Worm (Caenorhabditis elegans) whole organism, L1 larva: ENCODE data around the gene F33C8.2.

Source experiments
- C04F5.9 ChIP-seq: sonication (generic microtip); optimal IDR thresholded peaks from 2 replicates; lab custom pipeline; 2016; ENCODE audit warnings: missing genetic modification characterization, missing compliant biosample characterization
- C16A3.4 ChIP-seq: fragments of 150-350 bp; optimal IDR thresholded peaks from 2 replicates; lab custom pipeline; 2014; ENCODE audit warnings: missing biosample characterization, missing genetic modification characterization
- C34B4.2 ChIP-seq: sonication (generic microtip); optimal IDR thresholded peaks from 2 replicates; lab custom pipeline; 2017; ENCODE audit warnings: mild to moderate bottlenecking, missing genetic modification characterization, missing compliant biosample characterization
- F16B12.6 ChIP-seq: fragments of 150-350 bp; optimal IDR thresholded peaks from 2 replicates; lab custom pipeline; 2014; ENCODE audit warnings: missing biosample characterization, missing genetic modification characterization
- Y116A8C.19 ChIP-seq: sonication (generic microtip); optimal IDR thresholded peaks from 2 replicates; lab custom pipeline; 2016; ENCODE audit warnings: missing compliant biosample characterization, missing genetic modification characterization, borderline replicate concordance
- aha-1 ChIP-seq: fragments of 150-350 bp; optimal IDR thresholded peaks from 2 replicates; lab custom pipeline; 2014; ENCODE audit warnings: missing biosample characterization, missing genetic modification characterization
- blmp-1 ChIP-seq: fragments of 150-350 bp; optimal IDR thresholded peaks from 2 replicates; lab custom pipeline; 2014; ENCODE audit warnings: missing biosample characterization, missing genetic modification characterization
- ceh-82 ChIP-seq, 3 experiments: fragments of 150-350 bp in 1 of 3; sonication (generic microtip) in 2 of 3; optimal IDR thresholded peaks; 2 replicates each; lab custom pipeline; 2014 to 2017; ENCODE audit warnings: missing biosample characterization in 3 of 3, missing genetic modification characterization in 3 of 3
- ces-1 ChIP-seq: fragments of 150-350 bp; optimal IDR thresholded peaks from 2 replicates; lab custom pipeline; 2014; ENCODE audit warnings: missing biosample characterization, missing genetic modification reagents, missing genetic modification characterization
- dsc-1 ChIP-seq: sonication (generic microtip); optimal IDR thresholded peaks from 2 replicates; lab custom pipeline; 2016; ENCODE audit warnings: mild to moderate bottlenecking, missing genetic modification characterization, missing compliant biosample characterization
- efl-1 ChIP-seq, 4 experiments: fragments of 150-350 bp; optimal IDR thresholded peaks in 3 of 4; peaks in 1 of 4; 1 replicate in 1 of 4; 2 replicates in 3 of 4; lab custom pipeline; 2014; ENCODE audit warnings: missing biosample characterization in 2 of 4, missing genetic modification characterization in 2 of 4, missing genetic modification reagents in 2 of 4
- elt-2 ChIP-seq: sonication (generic microtip); optimal IDR thresholded peaks from 2 replicates; lab custom pipeline; 2016; ENCODE audit warnings: missing genetic modification characterization, mild to moderate bottlenecking, inconsistent platforms, missing compliant biosample characterization, missing genetic modification reagents
- elt-3 ChIP-seq, 6 experiments: fragments of 150-350 bp in 1 of 6; sonication (generic microtip); optimal IDR thresholded peaks; 2 replicates each; lab custom pipeline; 2017 to 2018; ENCODE audit warnings: missing biosample characterization in 6 of 6, missing genetic modification characterization in 6 of 6, inconsistent platforms in 1 of 6
- ets-5 ChIP-seq: fragments of 200-800 bp; sonication (Bioruptor generic); IDR thresholded peaks from 2 replicates; pipeline ENCODE4 v1.3.6; 2022; ENCODE audit warnings: missing genetic modification characterization, missing compliant biosample characterization
- fkh-4 ChIP-seq: sonication (generic microtip); optimal IDR thresholded peaks from 2 replicates; lab custom pipeline; 2016; ENCODE audit warnings: missing compliant biosample characterization, missing genetic modification characterization, borderline replicate concordance
- grh-1 ChIP-seq: fragments of 200-800 bp; sonication (Bioruptor generic); IDR thresholded peaks from 2 replicates; pipeline ENCODE4 v1.3.6; 2022; ENCODE audit warnings: missing genetic modification reagents, missing genetic modification characterization, missing compliant biosample characterization
- hpl-2 ChIP-seq: fragments of 150-350 bp; optimal IDR thresholded peaks from 2 replicates; lab custom pipeline; 2014; ENCODE audit warnings: missing biosample characterization, missing genetic modification reagents, missing genetic modification characterization
- isw-1 ChIP-seq: fragments of 200-800 bp; sonication (Bioruptor generic); IDR thresholded peaks from 2 replicates; pipeline ENCODE4 v1.3.6; 2022; ENCODE audit warnings: missing genetic modification characterization, missing compliant biosample characterization
- lin-13 ChIP-seq: fragments of 150-350 bp; optimal IDR thresholded peaks from 2 replicates; lab custom pipeline; 2014; ENCODE audit warnings: missing biosample characterization, missing genetic modification reagents, missing genetic modification characterization
- lin-14 ChIP-seq: fragments of 200-800 bp; sonication (Bioruptor generic); optimal IDR thresholded peaks from 2 replicates; lab custom pipeline; 2018; ENCODE audit warnings: mild to moderate bottlenecking, missing genetic modification characterization, moderate library complexity, missing compliant biosample characterization
- lin-39 ChIP-seq: fragments of 150-350 bp; optimal IDR thresholded peaks from 2 replicates; lab custom pipeline; 2014; ENCODE audit warnings: missing biosample characterization, missing genetic modification reagents, missing genetic modification characterization
- lir-3 ChIP-seq: sonication (generic microtip); optimal IDR thresholded peaks from 2 replicates; lab custom pipeline; 2016; ENCODE audit warnings: mild to moderate bottlenecking, missing genetic modification characterization, moderate library complexity, missing compliant biosample characterization; ENCODE audit not compliant: poor library complexity
- lsy-2 ChIP-seq, 2 experiments: fragments of 150-350 bp; optimal IDR thresholded peaks; 2 replicates each; lab custom pipeline; 2014; ENCODE audit warnings: missing biosample characterization in 2 of 2, missing genetic modification characterization in 2 of 2
- mab-9 ChIP-seq: fragments of 200-800 bp; sonication (Bioruptor generic); IDR thresholded peaks from 2 replicates; pipeline ENCODE4 v1.3.6; 2022; ENCODE audit warnings: missing genetic modification reagents, missing genetic modification characterization, missing compliant biosample characterization
- mef-2 ChIP-seq: fragments of 150-350 bp; optimal IDR thresholded peaks from 2 replicates; lab custom pipeline; 2014; ENCODE audit warnings: missing biosample characterization, missing genetic modification characterization
- mep-1 ChIP-seq: fragments of 150-350 bp; optimal IDR thresholded peaks from 2 replicates; lab custom pipeline; 2014; ENCODE audit warnings: missing biosample characterization, missing genetic modification characterization
- nhr-11 ChIP-seq: fragments of 150-350 bp; optimal IDR thresholded peaks from 2 replicates; lab custom pipeline; 2014; ENCODE audit warnings: missing biosample characterization, missing genetic modification characterization
- nhr-20 ChIP-seq: sonication (generic microtip); optimal IDR thresholded peaks from 2 replicates; lab custom pipeline; 2016; ENCODE audit warnings: mild to moderate bottlenecking, missing genetic modification characterization, missing compliant biosample characterization
- nhr-28 ChIP-seq: fragments of 150-350 bp; optimal IDR thresholded peaks from 2 replicates; lab custom pipeline; 2014; ENCODE audit warnings: missing biosample characterization, missing genetic modification characterization
- pag-3 ChIP-seq: sonication (generic microtip); optimal IDR thresholded peaks from 2 replicates; lab custom pipeline; 2017; ENCODE audit warnings: missing genetic modification characterization, mild to moderate bottlenecking, missing compliant biosample characterization, antibody characterized with exemption, borderline replicate concordance; ENCODE audit not compliant: insufficient read depth
- rnt-1 ChIP-seq: sonication (generic microtip); optimal IDR thresholded peaks from 2 replicates; lab custom pipeline; 2016; ENCODE audit warnings: mild to moderate bottlenecking, missing genetic modification characterization, moderate library complexity, missing compliant biosample characterization
- skn-1 ChIP-seq: fragments of 150-350 bp; optimal IDR thresholded peaks from 2 replicates; lab custom pipeline; 2014; ENCODE audit warnings: missing biosample characterization, missing genetic modification characterization
- snpc-4 ChIP-seq: fragments of 150-350 bp; optimal IDR thresholded peaks from 2 replicates; lab custom pipeline; 2014; ENCODE audit warnings: missing biosample characterization, missing genetic modification characterization
- snu-23 ChIP-seq: sonication (generic microtip); optimal IDR thresholded peaks from 2 replicates; lab custom pipeline; 2016; ENCODE audit warnings: missing genetic modification characterization, missing compliant biosample characterization
- sptf-1 ChIP-seq: fragments of 150-350 bp; optimal IDR thresholded peaks from 2 replicates; lab custom pipeline; 2014; ENCODE audit warnings: missing biosample characterization, missing genetic modification characterization
- sup-37 ChIP-seq: fragments of 200-800 bp; sonication (Bioruptor generic); optimal IDR thresholded peaks from 2 replicates; lab custom pipeline; 2018; ENCODE audit warnings: mild to moderate bottlenecking, missing genetic modification characterization, missing compliant biosample characterization
- swsn-7 ChIP-seq: sonication (generic microtip); optimal IDR thresholded peaks from 2 replicates; lab custom pipeline; 2016; ENCODE audit warnings: missing genetic modification characterization, missing compliant biosample characterization
- unc-30 ChIP-seq: sonication (generic microtip); optimal IDR thresholded peaks from 2 replicates; lab custom pipeline; 2017; ENCODE audit warnings: missing biosample characterization, missing genetic modification characterization
- unc-62 ChIP-seq: fragments of 150-350 bp; optimal IDR thresholded peaks from 2 replicates; lab custom pipeline; 2014; ENCODE audit warnings: missing biosample characterization, missing genetic modification reagents, missing genetic modification characterization
- unc-86 ChIP-seq: sonication (generic microtip); optimal IDR thresholded peaks from 2 replicates; lab custom pipeline; 2016; ENCODE audit warnings: missing genetic modification characterization, missing compliant biosample characterization
- xbp-1 ChIP-seq: sonication (generic microtip); optimal IDR thresholded peaks from 2 replicates; lab custom pipeline; 2016; ENCODE audit warnings: missing genetic modification characterization, missing compliant biosample characterization
- ztf-11 ChIP-seq, 2 experiments: sonication (generic microtip); optimal IDR thresholded peaks; 2 replicates each; lab custom pipeline; 2016 to 2017; ENCODE audit warnings: missing genetic modification characterization in 2 of 2, missing biosample characterization in 1 of 2, missing compliant biosample characterization in 1 of 2

The F33C8.2 gene

DNA sequence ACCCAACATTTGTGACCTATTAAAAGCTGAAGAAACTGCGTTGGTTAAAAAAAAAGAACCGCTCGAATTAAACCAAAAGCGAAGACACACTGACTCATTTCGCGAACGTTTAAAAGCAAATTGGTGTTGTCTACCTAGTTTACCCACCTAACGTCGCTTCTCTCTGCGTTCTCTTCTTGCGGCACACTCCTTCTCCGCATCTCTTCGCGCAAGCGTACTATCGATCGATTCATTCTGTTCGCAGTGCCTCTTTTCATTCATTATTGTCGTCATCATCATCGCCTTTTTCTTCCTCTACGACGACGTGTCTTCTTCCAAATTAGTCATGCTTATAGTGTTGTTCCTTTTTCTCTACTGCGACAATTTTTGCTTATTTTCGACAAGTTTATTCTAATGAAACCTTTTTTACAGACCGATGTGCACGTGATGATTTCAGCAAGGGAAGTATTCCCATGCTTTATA lies 10.0 kb upstream of the F33C8.2 start, which contains the start of gene atrn-1:
Gene atrn-1 (plus strand): TSS at position 412 of the 462 bp plus-strand sequence.
- TF ChIP-seq skn-1 (tag; lab: Kevin White, UChicago) (peak; percentile 12), elt-3 (tag; optimal IDR thresholded peaks at IDR 0.05; lab: Kevin White, UChicago) (peak in 1 of 6 experiments; percentile 11), elt-2 (tag; lab: Kevin White, UChicago) (no peak), C34B4.2 (tag; lab: Kevin White, UChicago) (no peak), blmp-1 (tag; lab: Kevin White, UChicago) (peak; percentile 39), ceh-82 (tag; optimal IDR thresholded peaks at IDR 0.05; lab: Kevin White, UChicago) (no peak), Y116A8C.19 (tag; lab: Kevin White, UChicago) (no peak), lir-3 (tag; lab: Kevin White, UChicago) (no peak), swsn-7 (tag; lab: Kevin White, UChicago) (no peak), unc-30 (tag; lab: Kevin White, UChicago) (no peak), mab-9 (no peak), unc-86 (tag; lab: Kevin White, UChicago) (no peak), lin-14 (GFP tag; lab: Kevin White, UChicago) (peak; percentile 52), pag-3 (no peak), snu-23 (peak; percentile 17), nhr-11 (no peak), nhr-20 (tag; lab: Kevin White, UChicago) (peak; percentile 13), hpl-2 (no peak), ets-5 (GFP tag; lab: Robert Waterston, UW) (no peak), lin-39 (tag; lab: Kevin White, UChicago) (no peak)

DNA sequence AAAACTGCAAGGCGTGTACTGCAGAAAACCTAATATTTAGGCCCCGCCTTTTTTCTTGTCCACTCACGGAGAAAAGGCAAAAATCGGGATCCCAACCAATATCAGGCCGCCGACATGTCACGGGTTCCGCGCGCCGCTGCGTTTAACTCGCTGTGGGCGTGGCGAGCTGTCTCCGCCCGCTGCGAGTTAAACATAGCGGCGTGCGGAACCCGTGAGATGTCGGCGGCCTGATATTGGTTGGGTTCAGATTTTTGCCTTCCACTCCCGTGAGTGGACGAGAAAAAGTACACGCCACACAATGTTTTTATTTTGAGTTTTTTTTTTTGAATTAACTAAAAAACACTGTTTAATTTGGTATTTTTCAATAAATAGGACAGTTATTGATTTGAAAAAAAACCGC lies 5.7 kb upstream of the F33C8.2 start:
- TF ChIP-seq grh-1, result no peak
- TF ChIP-seq xbp-1 (tag; lab: Kevin White, UChicago), result no peak
- TF ChIP-seq fkh-4 (tag; lab: Kevin White, UChicago), result no peak
- no peak for TF ChIP-seq mef-2 (tag; lab: Kevin White, UChicago)
- TF ChIP-seq nhr-28 (tag; lab: Kevin White, UChicago), result no peak
- TF ChIP-seq hpl-2, result no peak
- TF ChIP-seq F16B12.6 (tag; lab: Kevin White, UChicago), result no peak
- no peak for TF ChIP-seq elt-3 (tag; optimal IDR thresholded peaks at IDR 0.05; lab: Kevin White, UChicago)
- TF ChIP-seq, all 84 proteins: peak for 0

DNA sequence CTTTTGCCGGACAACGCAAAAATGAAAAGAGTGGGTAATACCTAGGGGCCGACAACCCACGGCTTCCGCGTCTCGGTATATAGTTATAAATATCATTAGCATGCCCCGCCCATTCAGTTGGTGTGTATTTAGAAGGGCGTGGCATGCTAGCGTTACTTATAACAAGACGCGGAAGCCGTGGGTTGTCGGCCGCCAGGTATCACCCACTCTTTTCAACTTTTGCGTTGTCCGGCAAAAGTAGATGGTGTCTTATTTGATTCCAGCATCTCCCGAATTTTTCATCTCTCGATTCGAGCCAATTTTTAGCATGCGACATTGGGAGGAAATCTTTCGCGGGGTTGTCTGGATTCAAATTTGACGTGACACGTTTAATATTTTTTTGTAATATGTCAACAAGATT lies 3.4 kb upstream of the F33C8.2 start:
- TF ChIP-seq unc-62 (GFP tag; lab: Kevin White, UChicago) (no peak), ces-1 (no peak), snu-23 (no peak), efl-1 (optimal IDR thresholded peaks at IDR 0.05; lab: Kevin White, UChicago) (no peak), efl-1 (GFP tag; optimal IDR thresholded peaks at IDR 0.05 in 1 of 2; lab: Kevin White, UChicago) (peak in 1 of 2 experiments; percentile 66)

DNA sequence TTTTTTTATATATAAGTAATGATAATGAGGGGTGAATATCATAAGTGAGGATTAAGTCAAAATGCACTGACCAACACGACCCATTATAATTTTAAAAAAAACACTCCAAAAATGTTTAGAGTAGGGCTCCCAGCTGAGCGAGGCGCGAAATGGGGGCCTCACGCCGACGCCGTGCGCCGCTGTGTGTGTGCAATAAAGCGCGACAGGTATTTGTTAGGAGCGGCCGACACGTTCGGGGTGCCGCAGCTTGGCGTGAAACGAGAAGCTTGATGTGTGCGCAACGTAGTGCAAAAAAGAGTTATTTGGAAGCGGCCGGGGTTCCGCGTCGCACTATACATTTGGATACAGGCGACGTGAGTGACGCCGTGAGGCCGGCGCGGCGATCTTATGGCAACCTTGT lies 3.7 kb downstream of the F33C8.2 start:
- no peak for TF ChIP-seq aha-1 (tag; lab: Kevin White, UChicago)
- TF ChIP-seq snpc-4 (tag; lab: Kevin White, UChicago), result no peak
- TF ChIP-seq sptf-1 (tag; lab: Kevin White, UChicago), result no peak
- no peak for TF ChIP-seq lir-3 (tag; lab: Kevin White, UChicago)
- TF ChIP-seq isw-1, result no peak
- no peak for TF ChIP-seq dsc-1 (tag; lab: Kevin White, UChicago)
- no peak for TF ChIP-seq mep-1 (tag; lab: Kevin White, UChicago)
- TF ChIP-seq ceh-82 (tag; optimal IDR thresholded peaks at IDR 0.05; lab: Kevin White, UChicago), result no peak
- no peak for TF ChIP-seq C16A3.4 (tag; lab: Kevin White, UChicago)
- TF ChIP-seq C04F5.9 (tag; lab: Kevin White, UChicago), result no peak
- no peak for TF ChIP-seq ztf-11 (tag; optimal IDR thresholded peaks at IDR 0.05; lab: Kevin White, UChicago)
- TF ChIP-seq rnt-1, result no peak
- no peak for TF ChIP-seq sup-37 (GFP tag; lab: Kevin White, UChicago)
- TF ChIP-seq blmp-1 (tag; lab: Kevin White, UChicago), result no peak
- no peak for TF ChIP-seq lin-13
- TF ChIP-seq lsy-2 (tag; optimal IDR thresholded peaks at IDR 0.05; lab: Kevin White, UChicago), result no peak
